Worm (Caenorhabditis elegans): Measurements from ENCODE around the gene unc-115.

DNA sequence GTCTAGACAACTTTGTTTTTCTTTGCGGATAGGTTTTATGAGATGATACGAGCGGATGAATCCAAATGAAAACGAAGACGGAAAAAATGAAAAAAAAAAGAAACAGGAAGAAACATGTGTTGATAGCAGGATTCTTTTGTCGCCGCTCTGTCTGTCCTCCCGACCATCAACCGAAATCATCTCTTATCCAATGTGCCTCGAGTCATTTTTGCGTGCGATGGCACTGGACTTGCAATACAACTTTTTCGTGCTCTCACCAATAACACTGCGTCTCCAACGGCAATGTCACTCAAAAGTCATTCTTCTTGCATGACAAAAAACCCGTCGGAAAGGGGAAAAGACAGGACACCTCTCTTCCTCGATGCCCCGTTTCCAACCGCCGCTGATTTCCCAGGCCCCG, 29.6 kb downstream of the unc-115 start, which contains the start of gene ncs-4:
- TF ChIP-seq ztf-23 (GFP tag; IDR thresholded peaks at IDR 0.05): no peak
- no peak for TF ChIP-seq tab-1 (GFP tag; IDR thresholded peaks at IDR 0.05)
- no peak for TF ChIP-seq cog-1 (tag; optimal IDR thresholded peaks at IDR 0.05)
- no peak for TF ChIP-seq med-1 (GFP tag; optimal IDR thresholded peaks at IDR 0.05; ENCODE audit: insufficient read depth)
